Fruit fly (Drosophila melanogaster): ENCODE data around the gene CG12121.
A peak's percentile ranks its signal among the peaks of the same experiment; 100 is the strongest.

DNA sequence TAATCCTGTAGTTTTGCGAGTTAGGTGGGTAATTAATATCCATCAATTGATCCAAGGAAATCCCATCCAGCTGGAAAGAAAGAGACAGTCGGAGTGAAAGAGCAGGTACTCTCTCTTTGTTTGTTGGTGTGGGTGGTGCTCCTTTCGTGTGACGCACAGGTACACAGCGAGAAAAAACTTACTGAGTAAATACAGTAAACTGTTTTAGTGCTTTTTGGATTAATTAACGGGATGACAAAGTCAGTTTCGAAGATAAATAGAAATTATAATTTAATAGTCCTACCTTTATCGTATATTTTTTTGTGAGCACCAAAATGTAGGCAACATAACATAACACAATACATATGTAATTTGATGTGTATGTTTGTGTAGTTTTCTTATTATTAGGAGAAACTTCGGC lies 15.9 kb upstream of the CG12121 start:
- TF ChIP-seq pho (GFP tag; optimal IDR thresholded peaks at IDR 0.05), result no peak
- no peak for TF ChIP-seq al (GFP tag; IDR thresholded peaks at IDR 0.05)
- no peak for TF ChIP-seq HLHmδ (GFP tag; optimal IDR thresholded peaks at IDR 0.05)
- no peak for TF ChIP-seq fru (optimal IDR thresholded peaks at IDR 0.05)
- TF ChIP-seq CG17186 (GFP tag; optimal IDR thresholded peaks at IDR 0.05), result no peak
- no peak for TF ChIP-seq gcm (GFP tag; optimal IDR thresholded peaks at IDR 0.05)
- peak; percentile 38 for TF ChIP-seq CG17829 (tag; optimal IDR thresholded peaks at IDR 0.05)
- TF ChIP-seq phol (tag; optimal IDR thresholded peaks at IDR 0.05), result peak; percentile 40
- TF ChIP-seq CG10543 (GFP tag; optimal IDR thresholded peaks at IDR 0.05), result no peak

Measured in whole organism, embryonic.